Worm (Caenorhabditis elegans): Measurements from ENCODE around the gene fbxa-172.

DNA sequence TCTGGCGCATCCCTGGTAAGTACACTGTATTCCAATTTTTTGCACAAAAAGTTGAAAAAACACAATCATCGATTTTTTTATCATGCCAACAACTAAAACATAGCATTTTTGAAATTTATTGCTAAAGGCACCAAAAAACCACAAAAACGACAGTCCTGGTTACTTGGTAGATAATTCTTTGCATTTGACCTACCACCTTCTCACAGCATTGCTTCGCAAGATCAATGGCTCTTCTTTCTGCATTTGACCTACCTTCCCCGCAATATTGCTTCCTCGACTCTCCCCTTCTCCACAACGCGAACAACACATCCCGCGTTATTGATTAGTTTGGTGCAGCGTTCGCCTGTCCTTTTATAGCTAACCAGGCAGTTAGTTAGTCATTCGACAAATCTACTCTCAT is 42.5 kb downstream of the fbxa-172 start, which contains the start of gene ztf-25:
- TF ChIP-seq hmg-4 (GFP tag; optimal IDR thresholded peaks at IDR 0.05) (no peak), ama-1 (optimal IDR thresholded peaks at IDR 0.05) (no peak), sea-1 (GFP tag; conservative IDR thresholded peaks at IDR 0.05) (no peak), flt-1 (GFP tag; IDR thresholded peaks at IDR 0.05) (no peak), F13C5.2 (tag; optimal IDR thresholded peaks at IDR 0.05) (no peak)

Data from whole organism, early embryonic.